Worm (Caenorhabditis elegans) whole organism, mixed stage, embryonic: ENCODE results near the gene aakg-4.

Experiments used
- ceh-43 ChIP-seq: fragments of 200-800 bp; sonication (Bioruptor generic); optimal IDR thresholded peaks from 2 replicates; lab custom pipeline; 2018; ENCODE audit warnings: mild to moderate bottlenecking, missing genetic modification characterization, moderate library complexity, missing compliant biosample characterization
- cnd-1 ChIP-seq: fragments of 200-800 bp; sonication (Bioruptor generic); optimal IDR thresholded peaks from 2 replicates; lab custom pipeline; 2018; ENCODE audit warnings: mild to moderate bottlenecking, missing genetic modification characterization, missing compliant biosample characterization
- lin-13 ChIP-seq: fragments of 150-350 bp; optimal IDR thresholded peaks from 2 replicates; lab custom pipeline; 2014; ENCODE audit warnings: missing biosample characterization, missing genetic modification characterization
- lsy-2 ChIP-seq: fragments of 150-350 bp; optimal IDR thresholded peaks from 2 replicates; lab custom pipeline; 2014; ENCODE audit warnings: missing biosample characterization, missing genetic modification characterization
- mls-2 ChIP-seq: sonication (generic microtip); optimal IDR thresholded peaks from 2 replicates; lab custom pipeline; 2016; ENCODE audit warnings: mild to moderate bottlenecking, missing genetic modification characterization, moderate library complexity, missing compliant biosample characterization
- nhr-28 ChIP-seq: fragments of 150-350 bp; optimal IDR thresholded peaks from 2 replicates; lab custom pipeline; 2014; ENCODE audit warnings: missing biosample characterization, missing genetic modification characterization
- pha-4 ChIP-seq: fragments of 150-350 bp; optimal IDR thresholded peaks from 2 replicates; lab custom pipeline; 2018; ENCODE audit warnings: missing biosample characterization, missing genetic modification reagents, missing genetic modification characterization
- snpc-4 ChIP-seq: fragments of 150-350 bp; optimal IDR thresholded peaks from 2 replicates; lab custom pipeline; 2014; ENCODE audit warnings: missing biosample characterization, missing genetic modification characterization
- unc-62 ChIP-seq: fragments of 150-350 bp; optimal IDR thresholded peaks from 2 replicates; lab custom pipeline; 2014; ENCODE audit warnings: missing biosample characterization, missing genetic modification reagents, missing genetic modification characterization
- ztf-11 ChIP-seq: fragments of 150-350 bp; optimal IDR thresholded peaks from 2 replicates; lab custom pipeline; 2014; ENCODE audit warnings: missing biosample characterization, missing genetic modification characterization

DNA sequence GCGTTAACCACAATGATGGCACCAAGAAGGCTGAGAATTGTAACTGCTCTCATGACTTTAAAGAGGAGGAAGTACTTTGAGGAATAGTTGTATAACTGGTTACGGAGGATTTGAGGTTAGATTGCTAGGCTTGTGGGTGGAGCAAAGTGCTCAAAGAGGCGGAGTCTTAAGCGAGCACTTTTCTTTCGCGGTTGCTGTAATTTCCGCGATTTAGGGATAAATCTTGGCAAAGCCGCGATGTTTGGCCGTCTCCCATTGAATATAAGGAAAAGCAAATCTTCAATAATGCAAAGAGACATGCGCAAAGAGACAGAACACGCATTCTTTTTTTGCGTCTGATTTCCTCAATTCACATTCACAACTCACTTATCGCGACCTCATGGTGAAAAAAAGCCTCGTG is 19.1 kb upstream of the aakg-4 start, which contains the start of gene nlp-45:
- no peak for TF ChIP-seq nhr-28 (tag; lab: Kevin White, UChicago)
- TF ChIP-seq mls-2 (tag; lab: Kevin White, UChicago), result no peak
- TF ChIP-seq snpc-4 (tag; lab: Kevin White, UChicago), result no peak
- TF ChIP-seq ceh-43, result no peak
- TF ChIP-seq cnd-1 (tag; lab: Kevin White, UChicago), result no peak
- no peak for TF ChIP-seq unc-62
- no peak for TF ChIP-seq lin-13 (tag; lab: Kevin White, UChicago)
- no peak for TF ChIP-seq pha-4 (tag; lab: Kevin White, UChicago)
- no peak for TF ChIP-seq ztf-11 (tag; lab: Kevin White, UChicago)
- no peak for TF ChIP-seq lsy-2 (tag; lab: Kevin White, UChicago)
